Worm (Caenorhabditis elegans): ENCODE measurements around the gene ccep-135.
A peak's percentile ranks its signal among the peaks of the same experiment; 100 is the strongest.

ccep-135 gene

DNA sequence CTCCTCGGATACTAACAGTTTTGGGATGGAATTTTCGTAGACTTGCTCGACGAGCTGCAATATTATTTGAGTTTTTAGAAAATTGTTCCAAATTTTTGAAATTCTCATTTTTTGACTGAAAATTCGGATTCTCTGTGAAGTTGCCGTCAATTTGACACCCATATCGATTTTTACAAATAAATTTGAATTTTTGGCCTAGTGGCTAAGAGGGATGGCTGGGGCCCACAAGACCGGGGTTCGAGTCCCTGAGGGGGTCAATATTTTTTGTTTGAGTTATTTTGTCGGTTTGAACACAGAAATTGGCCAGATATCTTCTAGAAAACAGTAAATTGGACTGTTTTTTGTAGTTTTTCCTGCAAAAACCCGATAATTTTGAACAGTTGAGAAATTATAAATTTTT lies 18.9 kb downstream of the ccep-135 start:
- TF ChIP-seq lag-1 (GFP tag; IDR thresholded peaks at IDR 0.05) (no peak), lin-40 (tag; optimal IDR thresholded peaks at IDR 0.05) (no peak), B0261.1 (tag; optimal IDR thresholded peaks at IDR 0.05) (peak; percentile 45), Y95B8A.8 (GFP tag; IDR thresholded peaks at IDR 0.05) (no peak), sdz-38 (tag; optimal IDR thresholded peaks at IDR 0.05) (no peak), rpc-1 (optimal IDR thresholded peaks at IDR 0.05) (peak; percentile 2), rpc-1 (tag; optimal IDR thresholded peaks at IDR 0.05) (peak; percentile 62), die-1 (tag; optimal IDR thresholded peaks at IDR 0.05) (no peak), tbp1 (GFP tag; optimal IDR thresholded peaks at IDR 0.05) (peak; percentile 59)

DNA sequence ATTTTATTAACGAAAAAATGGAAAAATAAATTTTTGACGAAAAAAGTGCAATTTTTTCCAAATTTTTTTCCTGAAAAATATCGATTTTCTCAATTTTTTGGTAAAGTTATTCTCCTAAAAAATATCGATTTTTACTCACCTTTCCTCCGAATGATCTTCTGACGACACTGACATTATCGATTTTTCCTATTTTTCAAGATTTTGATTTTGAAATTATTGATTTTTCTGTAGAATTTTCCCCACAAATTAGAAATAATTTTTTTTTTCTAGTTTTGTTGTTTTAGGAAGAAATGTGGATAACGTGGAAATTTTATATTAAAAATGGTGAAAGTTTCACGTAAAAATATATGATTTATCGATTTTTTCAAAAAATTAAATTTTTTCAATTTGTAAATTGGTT lies 19.9 kb downstream of the ccep-135 start:
- no peak for TF ChIP-seq die-1 (tag; optimal IDR thresholded peaks at IDR 0.05)
- no peak for TF ChIP-seq B0261.1 (tag; optimal IDR thresholded peaks at IDR 0.05)
- no peak for TF ChIP-seq ceh-58 (GFP tag; IDR thresholded peaks at IDR 0.05)
- no peak for TF ChIP-seq K12H6.12 (tag; optimal IDR thresholded peaks at IDR 0.05)
- TF ChIP-seq dpl-1 (GFP tag; optimal IDR thresholded peaks at IDR 0.05): no peak
- no peak for TF ChIP-seq dox-1 (GFP tag; IDR thresholded peaks at IDR 0.05)
- TF ChIP-seq xnd-1 (tag; optimal IDR thresholded peaks at IDR 0.05): no peak
- TF ChIP-seq Y67H2A.10 (GFP tag; conservative IDR thresholded peaks at IDR 0.05): no peak
- TF ChIP-seq F49E8.2 (tag; optimal IDR thresholded peaks at IDR 0.05; ENCODE audit: insufficient read depth): no peak

DNA sequence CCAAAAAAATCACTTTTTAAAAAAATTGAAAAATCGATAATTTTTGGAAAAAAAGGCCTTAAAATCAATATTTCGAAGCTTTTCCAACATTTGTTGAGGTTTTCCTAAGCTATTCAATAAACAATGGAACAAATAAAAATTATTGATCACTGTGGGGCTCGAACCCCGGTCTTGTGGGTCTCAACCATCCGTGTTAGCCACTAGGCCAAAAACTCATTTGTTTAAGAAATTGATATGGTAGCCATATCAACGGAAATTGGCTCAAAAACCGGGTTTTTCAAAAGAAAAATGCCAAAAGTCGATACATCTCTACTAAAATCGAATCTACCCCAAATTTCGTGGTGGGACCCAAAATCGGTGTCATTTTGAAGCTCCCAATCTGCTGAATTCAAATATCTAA lies 20.3 kb downstream of the ccep-135 start:
- peak; percentile 49 for TF ChIP-seq F33H1.4 (GFP tag; IDR thresholded peaks at IDR 0.05)
- TF ChIP-seq tbp1 (GFP tag; optimal IDR thresholded peaks at IDR 0.05): peak; percentile 86
- TF ChIP-seq tbx-9 (tag; optimal IDR thresholded peaks at IDR 0.05; ENCODE audit: borderline replicate concordance): no peak
- TF ChIP-seq Y53G8AR.9 (GFP tag; conservative IDR thresholded peaks at IDR 0.05): 0 out of 2 replicates have a peak, but pooled peaks have one; percentile 14
- TF ChIP-seq lin-54 (GFP tag; optimal IDR thresholded peaks at IDR 0.05): peak; percentile 0
- peak; percentile 4 for TF ChIP-seq mxl-1 (tag; optimal IDR thresholded peaks at IDR 0.05)
- 0 out of 2 replicates have a peak, but pooled peaks have one; percentile 16 for TF ChIP-seq attf-6 (GFP tag; IDR thresholded peaks at IDR 0.05)
- 0 out of 2 replicates have a peak, but pooled peaks have one; percentile 28 for TF ChIP-seq C17E4.6 (GFP tag; IDR thresholded peaks at IDR 0.05)
- TF ChIP-seq egl-44 (GFP tag; IDR thresholded peaks at IDR 0.05): no peak
- TF ChIP-seq hmg-1.2 (GFP tag; IDR thresholded peaks at IDR 0.05): peak; percentile 39; the same call in 1 of the 2 replicates
- peak; percentile 56 for TF ChIP-seq rpc-1 (optimal IDR thresholded peaks at IDR 0.05)
- TF ChIP-seq rpc-1 (tag; optimal IDR thresholded peaks at IDR 0.05): peak; percentile 78
- TF ChIP-seq pbrm-1 (GFP tag; IDR thresholded peaks at IDR 0.05): peak; percentile 66
- peak; percentile 60 for TF ChIP-seq D2030.7 (GFP tag; IDR thresholded peaks at IDR 0.05)
- peak; percentile 94 for TF ChIP-seq him-1 (tag; optimal IDR thresholded peaks at IDR 0.05)
- TF ChIP-seq nfya-2 (GFP tag; IDR thresholded peaks at IDR 0.05): no peak
- TF ChIP-seq F52B5.7 (tag; optimal IDR thresholded peaks at IDR 0.05): no peak
- TF ChIP-seq cebp-1 (GFP tag; IDR thresholded peaks at IDR 0.05): no peak
- peak; percentile 19 for TF ChIP-seq cebp-1 (tag; optimal IDR thresholded peaks at IDR 0.05)
- TF ChIP-seq lir-1 (GFP tag; conservative IDR thresholded peaks at IDR 0.05): 0 out of 2 replicates have a peak, but pooled peaks have one; percentile 6
- 0 out of 2 replicates have a peak, but pooled peaks have one; percentile 7 for TF ChIP-seq bed-2 (GFP tag; IDR thresholded peaks at IDR 0.05)
- TF ChIP-seq rec-8 (tag; optimal IDR thresholded peaks at IDR 0.05): peak in 1 of 2 experiments; percentile 55
- TF ChIP-seq sea-2 (GFP tag; IDR thresholded peaks at IDR 0.05): no peak
- no peak for TF ChIP-seq egrh-3 (GFP tag; IDR thresholded peaks at IDR 0.05)
- no peak for TF ChIP-seq bed-1 (GFP tag; IDR thresholded peaks at IDR 0.05)
- 0 out of 2 replicates have a peak, but pooled peaks have one; percentile 48 for TF ChIP-seq madf-6 (GFP tag; IDR thresholded peaks at IDR 0.05)
- peak; percentile 64 for TF ChIP-seq B0261.1 (tag; optimal IDR thresholded peaks at IDR 0.05)
- TF ChIP-seq let-526 (GFP tag; IDR thresholded peaks at IDR 0.05): peak; percentile 29; the same call in 1 of the 2 replicates
- TF ChIP-seq Y56A3A.18 (GFP tag; IDR thresholded peaks at IDR 0.05): no peak
- TF ChIP-seq xnd-1 (tag; optimal IDR thresholded peaks at IDR 0.05): peak; percentile 16
- no peak for TF ChIP-seq F37B4.10 (GFP tag; IDR thresholded peaks at IDR 0.05)
- TF ChIP-seq nhr-120 (GFP tag; IDR thresholded peaks at IDR 0.05): no peak
- TF ChIP-seq let-607 (tag; optimal IDR thresholded peaks at IDR 0.05): peak in 1 of 2 experiments; percentile 4
- peak; percentile 4 for TF ChIP-seq ztf-18 (tag; optimal IDR thresholded peaks at IDR 0.05)
